Fruit fly (Drosophila melanogaster): Measurements from ENCODE around the gene CG34435.

- no peak for TF ChIP-seq CG8478 (optimal IDR thresholded peaks at IDR 0.05)
- TF ChIP-seq CTCF (optimal IDR thresholded peaks at IDR 0.05), result no peak
Measured at dm6 chrX:5616270-5616669, 2.0 kb upstream of the CG34435 start, which contains the start of gene CG34434.
